Worm (Caenorhabditis elegans) whole organism, young adult: Measurements from ENCODE around the gene F45D3.2.

Source experiments
- B0261.1 ChIP-seq: sonication (generic microtip); optimal IDR thresholded peaks from 2 replicates; lab custom pipeline; 2016; ENCODE audit warnings: mild to moderate bottlenecking, missing genetic modification characterization, moderate library complexity, missing compliant biosample characterization
- C17E4.6 ChIP-seq: fragments of 200-800 bp; sonication (Bioruptor generic); IDR thresholded peaks from 2 replicates; pipeline ENCODE4 v1.3.6; 2022; ENCODE audit warnings: missing genetic modification reagents, missing genetic modification characterization, missing compliant biosample characterization
- F10E7.11 ChIP-seq: sonication (generic microtip); optimal IDR thresholded peaks from 2 replicates; lab custom pipeline; 2017; ENCODE audit warnings: mild to moderate bottlenecking, missing genetic modification characterization, moderate library complexity, missing compliant biosample characterization
- F22D6.2 ChIP-seq: sonication (generic microtip); optimal IDR thresholded peaks from 2 replicates; lab custom pipeline; 2016; ENCODE audit warnings: mild to moderate bottlenecking, missing genetic modification characterization, missing compliant biosample characterization
- F23B12.7 ChIP-seq: sonication (generic microtip); optimal IDR thresholded peaks from 2 replicates; lab custom pipeline; 2017; ENCODE audit warnings: missing genetic modification characterization, mild to moderate bottlenecking, missing compliant biosample characterization, antibody characterized with exemption, moderate library complexity; ENCODE audit not compliant: insufficient read depth
- F37B4.10 ChIP-seq: fragments of 200-800 bp; sonication (Bioruptor generic); IDR thresholded peaks from 2 replicates; pipeline ENCODE4 v1.3.6; 2022; ENCODE audit warnings: missing genetic modification characterization, missing compliant biosample characterization
- F57A8.1 ChIP-seq: fragments of 200-800 bp; sonication (Bioruptor generic); optimal IDR thresholded peaks from 2 replicates; lab custom pipeline; 2018; ENCODE audit warnings: mild to moderate bottlenecking, missing genetic modification characterization, moderate library complexity, missing compliant biosample characterization
- K12H6.12 ChIP-seq: fragments of 200-800 bp; sonication (Bioruptor generic); optimal IDR thresholded peaks from 2 replicates; lab custom pipeline; 2018; ENCODE audit warnings: mild to moderate bottlenecking, missing genetic modification characterization, missing compliant biosample characterization
- Y53F4B.3 ChIP-seq: fragments of 200-800 bp; sonication (Bioruptor generic); IDR thresholded peaks from 2 replicates; pipeline ENCODE4 v1.3.6; 2022; ENCODE audit warnings: missing genetic modification reagents, missing genetic modification characterization, missing compliant biosample characterization
- Y53G8AR.9 ChIP-seq: fragments of 200-800 bp; sonication (Bioruptor generic); conservative IDR thresholded peaks from 2 replicates; pipeline ENCODE4 v1.3.6; 2022; ENCODE audit warnings: missing genetic modification reagents, missing genetic modification characterization, missing compliant biosample characterization
- akir-1 ChIP-seq: fragments of 200-800 bp; sonication (Bioruptor generic); optimal IDR thresholded peaks from 2 replicates; lab custom pipeline; 2018; ENCODE audit warnings: mild to moderate bottlenecking, missing genetic modification characterization, moderate library complexity, missing compliant biosample characterization
- atf-7 ChIP-seq: sonication (generic microtip); optimal IDR thresholded peaks from 2 replicates; lab custom pipeline; 2017; ENCODE audit warnings: mild to moderate bottlenecking, missing genetic modification characterization, missing compliant biosample characterization
- athp-1 ChIP-seq: sonication (generic microtip); optimal IDR thresholded peaks from 2 replicates; lab custom pipeline; 2017; ENCODE audit warnings: mild to moderate bottlenecking, missing genetic modification characterization, missing compliant biosample characterization
- attf-6 ChIP-seq: fragments of 200-800 bp; sonication (Bioruptor generic); IDR thresholded peaks from 2 replicates; pipeline ENCODE4 v1.3.6; 2022; ENCODE audit warnings: missing genetic modification reagents, missing genetic modification characterization, missing compliant biosample characterization
- bed-1 ChIP-seq: fragments of 200-800 bp; sonication (Bioruptor generic); IDR thresholded peaks from 2 replicates; pipeline ENCODE4 v1.3.6; 2022; ENCODE audit warnings: missing genetic modification reagents, missing genetic modification characterization, missing compliant biosample characterization
- cebp-1 ChIP-seq, 2 experiments: fragments of 200-800 bp in 1 of 2; sonication (Bioruptor generic) in 1 of 2; sonication (generic microtip) in 1 of 2; IDR thresholded peaks in 1 of 2; optimal IDR thresholded peaks in 1 of 2; 2 replicates each; pipeline versions ENCODE4 v1.3.6 to Lab custom; 2017 to 2022; ENCODE audit warnings: missing compliant biosample characterization in 2 of 2, missing genetic modification characterization in 2 of 2, mild to moderate bottlenecking in 1 of 2, missing genetic modification reagents in 1 of 2, moderate library complexity in 1 of 2
- ceh-91 ChIP-seq: fragments of 200-800 bp; sonication (Bioruptor generic); IDR thresholded peaks from 2 replicates; pipeline ENCODE4 v1.3.6; 2022; ENCODE audit warnings: missing genetic modification reagents, missing genetic modification characterization, missing compliant biosample characterization
- dpff-1 ChIP-seq: sonication (generic microtip); optimal IDR thresholded peaks from 2 replicates; lab custom pipeline; 2017; ENCODE audit warnings: mild to moderate bottlenecking, missing genetic modification characterization, missing compliant biosample characterization
- efl-1 ChIP-seq: fragments of 150-350 bp; optimal IDR thresholded peaks from 2 replicates; lab custom pipeline; 2014; ENCODE audit warnings: missing biosample characterization, missing genetic modification reagents, missing genetic modification characterization
- egl-18 ChIP-seq: fragments of 200-800 bp; sonication (Bioruptor generic); IDR thresholded peaks from 2 replicates; pipeline ENCODE4 v1.3.6; 2022; ENCODE audit warnings: missing genetic modification reagents, missing genetic modification characterization, missing compliant biosample characterization
- him-1 ChIP-seq: sonication (generic microtip); optimal IDR thresholded peaks from 2 replicates; lab custom pipeline; 2016; ENCODE audit warnings: missing genotype, missing genetic modification reagents, missing genetic modification characterization, missing compliant biosample characterization
- hrde-1 ChIP-seq: sonication (generic microtip); optimal IDR thresholded peaks from 2 replicates; lab custom pipeline; 2016; ENCODE audit warnings: missing genetic modification characterization, mild to moderate bottlenecking, missing compliant biosample characterization, moderate library complexity, missing genotype, missing genetic modification reagents, borderline replicate concordance
- lin-54 ChIP-seq: fragments of 200-800 bp; sonication (Bioruptor generic); optimal IDR thresholded peaks from 2 replicates; lab custom pipeline; 2018; ENCODE audit warnings: mild to moderate bottlenecking, missing genetic modification characterization, missing compliant biosample characterization
- nfya-2 ChIP-seq: fragments of 200-800 bp; sonication (Bioruptor generic); IDR thresholded peaks from 2 replicates; pipeline ENCODE4 v1.3.6; 2022; ENCODE audit warnings: missing genetic modification reagents, missing genetic modification characterization, missing compliant biosample characterization
- pha-4 ChIP-seq: fragments of 150-350 bp; sonication (generic microtip); optimal IDR thresholded peaks from 2 replicates; lab custom pipeline; 2014; ENCODE audit warnings: missing biosample characterization, missing genetic modification reagents, missing genetic modification characterization
- repo-1 ChIP-seq: sonication (generic microtip); optimal IDR thresholded peaks from 2 replicates; lab custom pipeline; 2017; ENCODE audit warnings: mild to moderate bottlenecking, missing genetic modification characterization, missing compliant biosample characterization
- rpc-1 ChIP-seq, 2 experiments: fragments of 150-350 bp in 1 of 2; sonication (generic microtip) in 1 of 2; optimal IDR thresholded peaks; 2 replicates each; lab custom pipeline; 2014 to 2018; ENCODE audit warnings: missing biosample characterization in 1 of 2, missing genetic modification characterization in 1 of 2, missing genetic modification reagents in 1 of 2, missing genotype in 1 of 2
- sdz-38 ChIP-seq: sonication (generic microtip); optimal IDR thresholded peaks from 2 replicates; lab custom pipeline; 2016; ENCODE audit warnings: missing genotype, missing genetic modification characterization, missing compliant biosample characterization
- sea-2 ChIP-seq: fragments of 200-800 bp; sonication (Bioruptor generic); IDR thresholded peaks from 2 replicates; pipeline ENCODE4 v1.3.6; 2022; ENCODE audit warnings: missing genetic modification characterization, missing compliant biosample characterization
- tbp1 ChIP-seq: fragments of 200-800 bp; sonication (Bioruptor generic); optimal IDR thresholded peaks from 2 replicates; lab custom pipeline; 2018; ENCODE audit warnings: mild to moderate bottlenecking, missing genetic modification characterization, missing compliant biosample characterization
- unc-62 ChIP-seq: fragments of 150-350 bp; optimal IDR thresholded peaks from 2 replicates; lab custom pipeline; 2014; ENCODE audit warnings: missing biosample characterization, missing genetic modification reagents, missing genetic modification characterization
- xnd-1 ChIP-seq: sonication (generic microtip); optimal IDR thresholded peaks from 2 replicates; lab custom pipeline; 2016; ENCODE audit warnings: missing genotype, missing genetic modification reagents, missing genetic modification characterization, missing compliant biosample characterization
- ztf-28 ChIP-seq: fragments of 200-800 bp; sonication (Bioruptor generic); IDR thresholded peaks from 2 replicates; pipeline ENCODE4 v1.3.6; 2022; ENCODE audit warnings: missing genetic modification reagents, missing genetic modification characterization, missing compliant biosample characterization
- ztf-6 ChIP-seq: fragments of 200-800 bp; sonication (Bioruptor generic); IDR thresholded peaks from 2 replicates; pipeline ENCODE4 v1.3.6; 2022; ENCODE audit warnings: missing genetic modification reagents, missing genetic modification characterization, missing compliant biosample characterization

Gene F45D3.2

DNA sequence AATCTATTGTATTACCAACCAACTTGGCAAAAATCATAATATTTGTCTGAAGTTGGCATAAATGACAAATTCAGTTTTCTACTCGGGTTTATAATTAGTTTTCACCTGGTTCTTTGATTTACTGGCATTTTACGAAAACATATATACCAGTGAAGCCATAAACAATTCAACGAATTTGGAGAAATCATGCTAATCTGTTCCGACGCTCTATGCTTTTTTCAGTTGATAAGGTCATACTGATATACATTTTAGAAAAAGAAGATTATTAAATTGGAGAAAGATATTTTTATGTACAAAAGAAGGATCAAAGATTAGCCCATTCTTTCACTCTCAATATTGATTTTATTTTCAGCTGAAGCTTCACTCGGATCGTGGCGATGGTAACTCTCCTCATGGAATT is 46.0 kb downstream of the F45D3.2 start:
- TF ChIP-seq attf-6 (no peak), Y53G8AR.9 (GFP tag; lab: Robert Waterston, UW) (no peak), egl-18 (GFP tag; lab: Robert Waterston, UW) (no peak), F57A8.1 (GFP tag; lab: Kevin White, UChicago) (no peak), pha-4 (no peak), akir-1 (GFP tag; lab: Kevin White, UChicago) (no peak), bed-1 (GFP tag; lab: Robert Waterston, UW) (no peak), rpc-1 (optimal IDR thresholded peaks at IDR 0.05; lab: Kevin White, UChicago) (no peak), rpc-1 (tag; optimal IDR thresholded peaks at IDR 0.05; lab: Kevin White, UChicago) (no peak), sdz-38 (tag; lab: Kevin White, UChicago) (no peak), ceh-91 (GFP tag; lab: Robert Waterston, UW) (no peak), lin-54 (GFP tag; lab: Kevin White, UChicago) (no peak), ztf-28 (GFP tag; lab: Robert Waterston, UW) (no peak), B0261.1 (tag; lab: Kevin White, UChicago) (no peak), F10E7.11 (tag; lab: Kevin White, UChicago) (no peak)

DNA sequence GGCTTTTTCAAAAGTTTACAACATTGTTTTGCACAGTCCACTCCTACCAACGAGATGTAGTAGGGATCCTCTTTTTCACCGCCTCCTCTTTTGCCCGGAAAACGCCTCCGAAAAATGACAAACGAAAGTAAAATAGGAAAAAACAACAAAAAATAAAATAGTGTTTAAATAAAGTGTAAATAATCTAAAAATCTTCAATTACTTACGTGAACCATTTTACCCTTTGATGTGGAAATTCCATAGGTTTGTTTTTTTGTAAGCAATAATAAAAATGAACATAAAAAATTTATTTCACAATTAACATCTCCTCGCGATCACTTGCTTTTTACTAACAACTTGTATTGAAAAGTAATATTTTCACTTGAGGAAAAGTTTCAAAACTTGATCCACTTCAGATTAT is 47.2 kb downstream of the F45D3.2 start, which contains the start of gene C14C10.1:
Gene C14C10.1 (plus strand): TSS at position 301 of the 400 bp plus-strand sequence.
- TF ChIP-seq K12H6.12 (no peak), efl-1 (GFP tag; lab: Kevin White, UChicago) (no peak), F22D6.2 (tag; lab: Kevin White, UChicago) (no peak), F37B4.10 (GFP tag; lab: Robert Waterston, UW) (no peak), ztf-6 (no peak), Y53F4B.3 (GFP tag; lab: Robert Waterston, UW) (no peak), hrde-1 (tag; lab: Kevin White, UChicago) (no peak), lin-54 (GFP tag; lab: Kevin White, UChicago) (no peak), atf-7 (tag; lab: Kevin White, UChicago) (no peak), nfya-2 (GFP tag; lab: Robert Waterston, UW) (no peak), sea-2 (no peak), unc-62 (GFP tag; lab: Kevin White, UChicago) (no peak), ztf-28 (GFP tag; lab: Robert Waterston, UW) (no peak), attf-6 (no peak), xnd-1 (tag; lab: Kevin White, UChicago) (no peak), tbp1 (GFP tag; lab: Kevin White, UChicago) (no peak), him-1 (tag; lab: Kevin White, UChicago) (no peak)

DNA sequence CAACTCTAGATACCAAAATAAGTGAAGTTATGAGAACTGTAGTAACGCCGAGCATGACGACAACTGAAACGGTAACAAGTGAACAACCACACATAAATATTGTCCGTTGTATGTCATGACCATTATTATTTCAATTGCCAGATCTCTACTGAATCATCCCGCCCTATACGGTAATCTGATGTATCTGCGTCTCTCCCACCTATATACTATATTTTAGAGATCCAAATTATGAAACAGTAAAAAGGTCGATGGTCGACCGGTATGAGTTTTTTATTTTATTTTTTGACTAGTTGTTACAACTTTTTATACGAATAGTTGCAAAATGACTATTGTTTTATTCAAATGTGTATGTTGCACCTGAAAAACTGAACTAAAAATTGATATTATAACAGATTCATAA is 49.8 kb downstream of the F45D3.2 start, which contains the start of gene ttr-43:
Gene ttr-43 (minus strand): TSS at position 101 of the 400 bp plus-strand sequence.
- TF ChIP-seq akir-1 (GFP tag; lab: Kevin White, UChicago), result no peak
- TF ChIP-seq F23B12.7 (tag; lab: Kevin White, UChicago), result no peak
- no peak for TF ChIP-seq C17E4.6
- no peak for TF ChIP-seq athp-1
- TF ChIP-seq atf-7 (tag; lab: Kevin White, UChicago), result no peak
- no peak for TF ChIP-seq ztf-28 (GFP tag; lab: Robert Waterston, UW)
- TF ChIP-seq hrde-1 (tag; lab: Kevin White, UChicago), result no peak
- no peak for TF ChIP-seq repo-1 (tag; lab: Kevin White, UChicago)
- TF ChIP-seq dpff-1 (tag; lab: Kevin White, UChicago), result no peak

DNA sequence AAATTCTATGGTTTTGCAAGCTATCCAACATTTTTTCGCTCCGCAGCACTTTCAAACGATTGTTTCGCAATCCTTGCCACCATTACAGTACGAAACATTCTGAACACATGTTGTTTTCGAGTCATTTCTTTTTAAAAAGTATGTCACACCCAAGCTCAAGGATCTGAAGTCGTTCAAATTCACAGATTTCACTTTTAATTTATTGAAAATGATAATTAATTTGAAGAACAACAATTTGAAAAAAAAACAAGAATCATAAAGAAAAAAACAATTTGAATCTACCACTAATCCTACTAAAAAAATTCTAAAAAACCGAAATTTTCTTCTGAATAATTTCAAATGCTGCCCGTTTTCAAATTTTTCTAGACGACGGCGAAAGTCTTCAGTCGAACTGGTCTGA is 51.5 kb downstream of the F45D3.2 start, which contains the start of gene C14C10.2:
Gene C14C10.2 (minus strand): TSS at position 101 of the 400 bp plus-strand sequence.
- TF ChIP-seq cebp-1 (GFP tag; IDR thresholded peaks at IDR 0.05; lab: Robert Waterston, UW) (no peak), cebp-1 (tag; optimal IDR thresholded peaks at IDR 0.05; lab: Kevin White, UChicago) (peak; percentile 2), him-1 (tag; lab: Kevin White, UChicago) (no peak)
